In the genomic region with DNA sequence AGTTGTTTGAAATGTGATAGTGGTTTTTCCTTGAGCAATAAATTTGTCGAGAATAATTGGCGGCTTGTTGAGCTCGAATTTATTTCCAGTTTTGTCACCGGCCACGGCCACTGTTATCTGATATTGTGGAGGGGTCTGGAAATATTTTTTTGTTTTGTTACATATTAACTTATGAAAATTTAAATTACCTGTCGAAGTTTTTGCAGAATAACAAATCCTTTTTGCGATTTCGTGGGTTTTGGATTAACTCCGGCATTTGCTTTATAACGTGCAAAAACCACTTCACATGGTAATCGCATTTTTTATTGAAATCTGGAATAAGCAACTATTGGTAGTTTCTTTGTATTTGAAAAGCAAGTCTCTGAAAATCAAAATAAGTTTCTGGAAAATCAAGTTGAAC, we compare ENCODE assay signal across 3 worm cellular contexts.
TF ChIP-seq lines count a peak whose summit lies in the region.

lrr-1 (minus strand) TSS at position 312 of the 400 bp plus-strand sequence.

TF ChIP-seq in whole organism, L3 larva, 47 proteins besides CTCF, POLR2A, EP300 and RAD21:
- no peak for TF ChIP-seq ceh-28 (tag; optimal IDR thresholded peaks at IDR 0.05; lab: Kevin White, UChicago)
- no peak for TF ChIP-seq unc-62 (GFP tag; optimal IDR thresholded peaks at IDR 0.05; lab: Kevin White, UChicago)
- TF ChIP-seq ceh-9 (tag; optimal IDR thresholded peaks at IDR 0.05; lab: Kevin White, UChicago), result no peak
- no peak for TF ChIP-seq zag-1 (tag; optimal IDR thresholded peaks at IDR 0.05; lab: Kevin White, UChicago)
- peak; percentile 12 for TF ChIP-seq nhr-77 (tag; optimal IDR thresholded peaks at IDR 0.05; lab: Kevin White, UChicago)
- TF ChIP-seq lin-15B (tag; optimal IDR thresholded peaks at IDR 0.05; lab: Kevin White, UChicago), result no peak
- TF ChIP-seq ceh-82 (tag; optimal IDR thresholded peaks at IDR 0.05; lab: Kevin White, UChicago), result no peak
- peak; percentile 32 for TF ChIP-seq elt-2 (tag; optimal IDR thresholded peaks at IDR 0.05; lab: Kevin White, UChicago)

TF ChIP-seq in whole organism, L4 larva, 104 proteins besides CTCF, POLR2A, EP300 and RAD21:
- no peak for TF ChIP-seq nhr-11 (tag; optimal IDR thresholded peaks at IDR 0.05; lab: Kevin White, UChicago)
- TF ChIP-seq lin-38 (GFP tag; IDR thresholded peaks at IDR 0.05; lab: Robert Waterston, UW), result no peak
- TF ChIP-seq Y75B8A.6 (GFP tag; IDR thresholded peaks at IDR 0.05; lab: Robert Waterston, UW), result no peak
- 0 out of 2 replicates have a peak, but pooled peaks have one; percentile 29 for TF ChIP-seq arid-1 (GFP tag; conservative IDR thresholded peaks at IDR 0.05; lab: Robert Waterston, UW)
- TF ChIP-seq unc-62 (GFP tag; optimal IDR thresholded peaks at IDR 0.05 in 1 of 2; lab: Kevin White, UChicago), result peak in 1 of 2 experiments; percentile 85
- no peak for TF ChIP-seq unc-62 (tag; optimal IDR thresholded peaks at IDR 0.05; lab: Kevin White, UChicago)
- no peak for TF ChIP-seq Y105C5A.15 (GFP tag; IDR thresholded peaks at IDR 0.05; lab: Robert Waterston, UW)

TF ChIP-seq in whole organism, young adult, 124 proteins besides CTCF, POLR2A, EP300 and RAD21:
- no peak for TF ChIP-seq hmg-1.2 (GFP tag; IDR thresholded peaks at IDR 0.05; lab: Robert Waterston, UW)
- TF ChIP-seq madf-6 (GFP tag; IDR thresholded peaks at IDR 0.05; lab: Robert Waterston, UW), result peak; percentile 43; the same call in 1 of the 2 replicates
